Fruit fly (Drosophila melanogaster): ENCODE results near the gene Rrp40.
A peak's percentile ranks its signal among the peaks of the same experiment; 100 is the strongest.

Rrp40 gene

dm6 chr2L:1723937-1724591 is 4.5 kb upstream of the Rrp40 start, which contains the start of gene Rim2 (continued):
- 0 out of 2 replicates have a peak, but pooled peaks have one; percentile 23 for TF ChIP-seq stc (GFP tag; IDR thresholded peaks at IDR 0.05)
- TF ChIP-seq odd (GFP tag; optimal IDR thresholded peaks at IDR 0.05) = no peak
- no peak for TF ChIP-seq Poxn (GFP tag; IDR thresholded peaks at IDR 0.05)
- TF ChIP-seq Meics (GFP tag; optimal IDR thresholded peaks at IDR 0.05) = peak; percentile 13
- TF ChIP-seq TFAM (GFP tag; optimal IDR thresholded peaks at IDR 0.05) = no peak
- peak; percentile 22 for TF ChIP-seq CG12769 (tag; optimal IDR thresholded peaks at IDR 0.05)
- TF ChIP-seq CG6254 (GFP tag; optimal IDR thresholded peaks at IDR 0.05) = no peak
- no peak for TF ChIP-seq prd (optimal IDR thresholded peaks at IDR 0.05)
- TF ChIP-seq prd (GFP tag; IDR thresholded peaks at IDR 0.05) = no peak
- no peak for TF ChIP-seq Ada2b (GFP tag; IDR thresholded peaks at IDR 0.05)
- no peak for TF ChIP-seq maf-S (GFP tag; optimal IDR thresholded peaks at IDR 0.05)
- TF ChIP-seq ara (GFP tag; IDR thresholded peaks at IDR 0.05) = no peak
- no peak for TF ChIP-seq br (optimal IDR thresholded peaks at IDR 0.05)
- no peak for TF ChIP-seq ranshi (GFP tag; IDR thresholded peaks at IDR 0.05)
- TF ChIP-seq CG12659 (GFP tag; optimal IDR thresholded peaks at IDR 0.05) = peak; percentile 72
- TF ChIP-seq CG1792 (GFP tag; optimal IDR thresholded peaks at IDR 0.05) = peak; percentile 18
- no peak for TF ChIP-seq ash1 (GFP tag; optimal IDR thresholded peaks at IDR 0.05)
- TF ChIP-seq Neu2 (GFP tag; optimal IDR thresholded peaks at IDR 0.05; ENCODE audit: borderline replicate concordance) = no peak
- no peak for TF ChIP-seq crp (GFP tag; optimal IDR thresholded peaks at IDR 0.05)
- no peak for TF ChIP-seq Ssrp (tag; optimal IDR thresholded peaks at IDR 0.05)
- TF ChIP-seq oc (tag; optimal IDR thresholded peaks at IDR 0.05) = no peak
- TF ChIP-seq slbo (GFP tag; IDR thresholded peaks at IDR 0.05) = 0 out of 2 replicates have a peak, but pooled peaks have one; percentile 31
- TF ChIP-seq dm (GFP tag; optimal IDR thresholded peaks at IDR 0.05) = no peak
- no peak for TF ChIP-seq Hr39 (optimal IDR thresholded peaks at IDR 0.05)
- TF ChIP-seq CG10565 (GFP tag; optimal IDR thresholded peaks at IDR 0.05) = no peak
- TF ChIP-seq CG1603 (tag; optimal IDR thresholded peaks at IDR 0.05) = peak; percentile 66
- peak; percentile 19 for TF ChIP-seq CrebB (tag; optimal IDR thresholded peaks at IDR 0.05)
- no peak for TF ChIP-seq CG6272 (GFP tag; IDR thresholded peaks at IDR 0.05)
- TF ChIP-seq MBD-R2 (GFP tag; IDR thresholded peaks at IDR 0.05) = peak; percentile 64
- TF ChIP-seq ATbp (GFP tag; optimal IDR thresholded peaks at IDR 0.05) = no peak
- TF ChIP-seq CG8765 (GFP tag; IDR thresholded peaks at IDR 0.05) = no peak
- TF ChIP-seq CG4617 (GFP tag; optimal IDR thresholded peaks at IDR 0.05; ENCODE audit: borderline replicate concordance) = peak; percentile 77
- no peak for TF ChIP-seq Elba2 (GFP tag; optimal IDR thresholded peaks at IDR 0.05)
- TF ChIP-seq gsb (GFP tag; IDR thresholded peaks at IDR 0.05) = no peak
- no peak for TF ChIP-seq aop (GFP tag; IDR thresholded peaks at IDR 0.05)
- no peak for TF ChIP-seq Xrp1 (GFP tag; IDR thresholded peaks at IDR 0.05)
- peak; percentile 33 for TF ChIP-seq bigmax (GFP tag; optimal IDR thresholded peaks at IDR 0.05)
- 0 out of 2 replicates have a peak, but pooled peaks have one; percentile 7 for TF ChIP-seq CG17328 (GFP tag; IDR thresholded peaks at IDR 0.05)
- no peak for TF ChIP-seq zf30C (GFP tag; optimal IDR thresholded peaks at IDR 0.05)
- TF ChIP-seq Lim3 (GFP tag; IDR thresholded peaks at IDR 0.05) = no peak
- no peak for TF ChIP-seq hth (optimal IDR thresholded peaks at IDR 0.05)
- no peak for TF ChIP-seq D19A (tag; optimal IDR thresholded peaks at IDR 0.05)
- peak; percentile 44 for TF ChIP-seq CG7987 (GFP tag; optimal IDR thresholded peaks at IDR 0.05)
- TF ChIP-seq sd (tag; optimal IDR thresholded peaks at IDR 0.05) = peak; percentile 90
- TF ChIP-seq eyg (GFP tag; optimal IDR thresholded peaks at IDR 0.05) = no peak
- TF ChIP-seq dati (GFP tag; IDR thresholded peaks at IDR 0.05) = no peak
- no peak for TF ChIP-seq chif (GFP tag; optimal IDR thresholded peaks at IDR 0.05)
- TF ChIP-seq CG9817 (tag; optimal IDR thresholded peaks at IDR 0.05) = no peak
- TF ChIP-seq da (GFP tag; optimal IDR thresholded peaks at IDR 0.05) = no peak
- TF ChIP-seq Sox100B (GFP tag; optimal IDR thresholded peaks at IDR 0.05) = no peak
- TF ChIP-seq CG8478 (optimal IDR thresholded peaks at IDR 0.05) = no peak
- TF ChIP-seq CG16815 (GFP tag; optimal IDR thresholded peaks at IDR 0.05) = no peak

Measured in whole organism, embryonic.